Fruit fly (Drosophila melanogaster): ENCODE measurements around the gene Nek2.

Nek2 gene

dm6 chrX:7933210-7933915 is 41.9 kb upstream of the Nek2 start, which contains the start of the genes Dhdds and RpS14a (continued):
- TF ChIP-seq odd (GFP tag; optimal IDR thresholded peaks at IDR 0.05) (peak; percentile 54), CG6854 (GFP tag; optimal IDR thresholded peaks at IDR 0.05) (peak; percentile 29), pros (GFP tag; optimal IDR thresholded peaks at IDR 0.05) (no peak), CG17328 (GFP tag; IDR thresholded peaks at IDR 0.05) (peak; percentile 61), CG11456 (GFP tag; IDR thresholded peaks at IDR 0.05) (peak; percentile 52; the same call in 1 of the 3 replicates), CG43689 (GFP tag; IDR thresholded peaks at IDR 0.05) (no peak), CG3281 (GFP tag; optimal IDR thresholded peaks at IDR 0.05) (peak; percentile 62), HmgZ (tag; optimal IDR thresholded peaks at IDR 0.05) (no peak), ewg (GFP tag; optimal IDR thresholded peaks at IDR 0.05) (peak; percentile 44), Aef1 (GFP tag; IDR thresholded peaks at IDR 0.05) (no peak), ase (GFP tag; IDR thresholded peaks at IDR 0.05) (no peak), hth (optimal IDR thresholded peaks at IDR 0.05) (no peak), CG8924 (tag; optimal IDR thresholded peaks at IDR 0.05) (peak; percentile 49), Bgb (GFP tag; IDR thresholded peaks at IDR 0.05; ENCODE audit: partially characterized antibody) (peak; percentile 72), Camta (GFP tag; optimal IDR thresholded peaks at IDR 0.05) (peak; percentile 59), danr (GFP tag; IDR thresholded peaks at IDR 0.05) (no peak), Mrtf (GFP tag; IDR thresholded peaks at IDR 0.05) (no peak), ems (GFP tag; optimal IDR thresholded peaks at IDR 0.05) (no peak), Mes4 (GFP tag; optimal IDR thresholded peaks at IDR 0.05) (peak; percentile 71), CG18764 (GFP tag; optimal IDR thresholded peaks at IDR 0.05) (peak; percentile 25), CG15696 (tag; optimal IDR thresholded peaks at IDR 0.05) (peak; percentile 22), ab (GFP tag; optimal IDR thresholded peaks at IDR 0.05) (no peak), CG4404 (GFP tag; IDR thresholded peaks at IDR 0.05) (no peak), otp (GFP tag; IDR thresholded peaks at IDR 0.05) (peak; percentile 39; the same call in 1 of the 3 replicates), CG14710 (tag; optimal IDR thresholded peaks at IDR 0.05) (peak; percentile 90), HHEX (GFP tag; optimal IDR thresholded peaks at IDR 0.05) (peak; percentile 67), CG1233 (GFP tag; optimal IDR thresholded peaks at IDR 0.05) (peak; percentile 59), Dbx (GFP tag; IDR thresholded peaks at IDR 0.05) (0 out of 3 replicates have a peak, but pooled peaks have one; percentile 11), PHDP (tag; optimal IDR thresholded peaks at IDR 0.05) (peak; percentile 64), CG10274 (GFP tag; optimal IDR thresholded peaks at IDR 0.05) (peak; percentile 33), Ravus (GFP tag; IDR thresholded peaks at IDR 0.05) (no peak), CG10462 (GFP tag; optimal IDR thresholded peaks at IDR 0.05) (no peak), CG34224 (GFP tag; IDR thresholded peaks at IDR 0.05; ENCODE audit: partially characterized antibody) (peak; percentile 67; the same call in 2 of the 3 replicates), Max (GFP tag; optimal IDR thresholded peaks at IDR 0.05) (peak; percentile 56), CG9609 (GFP tag; optimal IDR thresholded peaks at IDR 0.05) (peak; percentile 41), H2.0 (GFP tag; IDR thresholded peaks at IDR 0.05) (no peak), amos (GFP tag; IDR thresholded peaks at IDR 0.05; ENCODE audit: partially characterized antibody) (peak; percentile 75), crc (GFP tag; optimal IDR thresholded peaks at IDR 0.05) (no peak), Lim3 (GFP tag; IDR thresholded peaks at IDR 0.05) (no peak), E2f1 (GFP tag; IDR thresholded peaks at IDR 0.05) (no peak), CG42726 (GFP tag; IDR thresholded peaks at IDR 0.05; ENCODE audit: partially characterized antibody) (0 out of 2 replicates have a peak, but pooled peaks have one; percentile 31), slbo (GFP tag; IDR thresholded peaks at IDR 0.05) (no peak; the same call in 1 of the 2 replicates), zf30C (GFP tag; optimal IDR thresholded peaks at IDR 0.05) (no peak), CG18619 (GFP tag; optimal IDR thresholded peaks at IDR 0.05) (peak; percentile 73), ash1 (GFP tag; optimal IDR thresholded peaks at IDR 0.05) (no peak), D19B (GFP tag; optimal IDR thresholded peaks at IDR 0.05) (peak; percentile 47), Dip2 (GFP tag; IDR thresholded peaks at IDR 0.05) (no peak), Chrac-16 (GFP tag; optimal IDR thresholded peaks at IDR 0.05) (peak; percentile 10), CG11247 (GFP tag; IDR thresholded peaks at IDR 0.05) (no peak), Gug (GFP tag; IDR thresholded peaks at IDR 0.05) (0 out of 4 replicates have a peak, but pooled peaks have one; percentile 11)

Measured in whole organism, embryonic.